Worm (Caenorhabditis elegans) whole organism, L1 larva: ENCODE results near the gene cpz-2.

Source experiments
- C04F5.9 ChIP-seq: sonication (generic microtip); optimal IDR thresholded peaks from 2 replicates; lab custom pipeline; 2016; ENCODE audit warnings: missing genetic modification characterization, missing compliant biosample characterization
- C16A3.4 ChIP-seq: fragments of 150-350 bp; optimal IDR thresholded peaks from 2 replicates; lab custom pipeline; 2014; ENCODE audit warnings: missing biosample characterization, missing genetic modification characterization
- aly-2 ChIP-seq: fragments of 150-350 bp; optimal IDR thresholded peaks from 2 replicates; lab custom pipeline; 2014; ENCODE audit warnings: missing biosample characterization, missing genetic modification characterization
- blmp-1 ChIP-seq: fragments of 150-350 bp; optimal IDR thresholded peaks from 2 replicates; lab custom pipeline; 2014; ENCODE audit warnings: missing biosample characterization, missing genetic modification characterization
- ceh-63 ChIP-seq: fragments of 200-800 bp; sonication (Bioruptor generic); optimal IDR thresholded peaks from 2 replicates; lab custom pipeline; 2018; ENCODE audit warnings: mild to moderate bottlenecking, missing genetic modification characterization, missing compliant biosample characterization
- ceh-82 ChIP-seq, 3 experiments: fragments of 150-350 bp in 1 of 3; sonication (generic microtip) in 2 of 3; optimal IDR thresholded peaks; 2 replicates each; lab custom pipeline; 2014 to 2017; ENCODE audit warnings: missing biosample characterization in 3 of 3, missing genetic modification characterization in 3 of 3
- dpl-1 ChIP-seq, 3 experiments: fragments of 150-350 bp in 2 of 3; sonication (generic microtip) in 1 of 3; optimal IDR thresholded peaks; 2 replicates each; lab custom pipeline; 2014 to 2017; ENCODE audit warnings: missing biosample characterization in 3 of 3, missing genetic modification characterization in 3 of 3, missing genetic modification reagents in 3 of 3
- efl-1 ChIP-seq, 4 experiments: fragments of 150-350 bp; optimal IDR thresholded peaks in 3 of 4; peaks in 1 of 4; 1 replicate in 1 of 4; 2 replicates in 3 of 4; lab custom pipeline; 2014; ENCODE audit warnings: missing biosample characterization in 2 of 4, missing genetic modification characterization in 2 of 4, missing genetic modification reagents in 2 of 4
- efl-3 ChIP-seq: fragments of 200-800 bp; sonication (Bioruptor generic); optimal IDR thresholded peaks from 2 replicates; lab custom pipeline; 2018; ENCODE audit warnings: mild to moderate bottlenecking, missing genetic modification characterization, missing compliant biosample characterization
- egl-27 ChIP-seq, 2 experiments: fragments of 150-350 bp in 1 of 2; sonication (generic microtip); optimal IDR thresholded peaks; 3 replicates each; lab custom pipeline; 2017 to 2018; ENCODE audit warnings: missing biosample characterization in 2 of 2, missing genetic modification characterization in 2 of 2, missing genetic modification reagents in 2 of 2
- elt-3 ChIP-seq, 6 experiments: fragments of 150-350 bp in 1 of 6; sonication (generic microtip); optimal IDR thresholded peaks; 2 replicates each; lab custom pipeline; 2017 to 2018; ENCODE audit warnings: missing biosample characterization in 6 of 6, missing genetic modification characterization in 6 of 6, inconsistent platforms in 1 of 6
- ets-5 ChIP-seq: fragments of 200-800 bp; sonication (Bioruptor generic); IDR thresholded peaks from 2 replicates; pipeline ENCODE4 v1.3.6; 2022; ENCODE audit warnings: missing genetic modification characterization, missing compliant biosample characterization
- fkh-4 ChIP-seq: sonication (generic microtip); optimal IDR thresholded peaks from 2 replicates; lab custom pipeline; 2016; ENCODE audit warnings: missing compliant biosample characterization, missing genetic modification characterization, borderline replicate concordance
- fos-1 ChIP-seq: fragments of 150-350 bp; optimal IDR thresholded peaks from 2 replicates; lab custom pipeline; 2014; ENCODE audit warnings: missing biosample characterization, missing genetic modification characterization
- grh-1 ChIP-seq: fragments of 200-800 bp; sonication (Bioruptor generic); IDR thresholded peaks from 2 replicates; pipeline ENCODE4 v1.3.6; 2022; ENCODE audit warnings: missing genetic modification reagents, missing genetic modification characterization, missing compliant biosample characterization
- hpl-2 ChIP-seq: fragments of 150-350 bp; optimal IDR thresholded peaks from 2 replicates; lab custom pipeline; 2014; ENCODE audit warnings: missing biosample characterization, missing genetic modification reagents, missing genetic modification characterization
- irx-1 ChIP-seq: sonication (generic microtip); optimal IDR thresholded peaks from 2 replicates; lab custom pipeline; 2016; ENCODE audit warnings: missing genetic modification characterization, missing compliant biosample characterization
- jun-1 ChIP-seq: fragments of 150-350 bp; optimal IDR thresholded peaks from 2 replicates; lab custom pipeline; 2014; ENCODE audit warnings: missing biosample characterization, missing genetic modification reagents, missing genetic modification characterization
- lin-13 ChIP-seq: fragments of 150-350 bp; optimal IDR thresholded peaks from 2 replicates; lab custom pipeline; 2014; ENCODE audit warnings: missing biosample characterization, missing genetic modification reagents, missing genetic modification characterization
- lin-14 ChIP-seq: fragments of 200-800 bp; sonication (Bioruptor generic); optimal IDR thresholded peaks from 2 replicates; lab custom pipeline; 2018; ENCODE audit warnings: mild to moderate bottlenecking, missing genetic modification characterization, moderate library complexity, missing compliant biosample characterization
- lin-35 ChIP-seq, 2 experiments: fragments of 150-350 bp; optimal IDR thresholded peaks; 2 replicates each; lab custom pipeline; 2014; ENCODE audit warnings: missing biosample characterization in 2 of 2, missing genetic modification characterization in 2 of 2, missing genetic modification reagents in 2 of 2
- lir-3 ChIP-seq: sonication (generic microtip); optimal IDR thresholded peaks from 2 replicates; lab custom pipeline; 2016; ENCODE audit warnings: mild to moderate bottlenecking, missing genetic modification characterization, moderate library complexity, missing compliant biosample characterization; ENCODE audit not compliant: poor library complexity
- lsy-2 ChIP-seq, 2 experiments: fragments of 150-350 bp; optimal IDR thresholded peaks; 2 replicates each; lab custom pipeline; 2014; ENCODE audit warnings: missing biosample characterization in 2 of 2, missing genetic modification characterization in 2 of 2
- mdl-1 ChIP-seq, 2 experiments: fragments of 150-350 bp; optimal IDR thresholded peaks; 2 replicates each; lab custom pipeline; 2014 to 2017; ENCODE audit warnings: missing biosample characterization in 2 of 2, missing genetic modification characterization in 2 of 2, inconsistent platforms in 1 of 2
- mef-2 ChIP-seq: fragments of 150-350 bp; optimal IDR thresholded peaks from 2 replicates; lab custom pipeline; 2014; ENCODE audit warnings: missing biosample characterization, missing genetic modification characterization
- mep-1 ChIP-seq: fragments of 150-350 bp; optimal IDR thresholded peaks from 2 replicates; lab custom pipeline; 2014; ENCODE audit warnings: missing biosample characterization, missing genetic modification characterization
- nhr-11 ChIP-seq: fragments of 150-350 bp; optimal IDR thresholded peaks from 2 replicates; lab custom pipeline; 2014; ENCODE audit warnings: missing biosample characterization, missing genetic modification characterization
- nhr-19 ChIP-seq: fragments of 200-800 bp; sonication (Bioruptor generic); conservative IDR thresholded peaks from 2 replicates; pipeline ENCODE4 v1.3.6; 2022; ENCODE audit warnings: missing genetic modification characterization, missing compliant biosample characterization
- nhr-20 ChIP-seq: sonication (generic microtip); optimal IDR thresholded peaks from 2 replicates; lab custom pipeline; 2016; ENCODE audit warnings: mild to moderate bottlenecking, missing genetic modification characterization, missing compliant biosample characterization
- nhr-237 ChIP-seq: fragments of 150-350 bp; optimal IDR thresholded peaks from 2 replicates; lab custom pipeline; 2014; ENCODE audit warnings: missing biosample characterization, missing genetic modification characterization
- nhr-47 ChIP-seq: sonication (generic microtip); optimal IDR thresholded peaks from 2 replicates; lab custom pipeline; 2016; ENCODE audit warnings: mild to moderate bottlenecking, missing genetic modification characterization, moderate library complexity, missing compliant biosample characterization
- nhr-71 ChIP-seq: sonication (generic microtip); optimal IDR thresholded peaks from 2 replicates; lab custom pipeline; 2016; ENCODE audit warnings: mild to moderate bottlenecking, missing genetic modification characterization, moderate library complexity, missing compliant biosample characterization
- nhr-77 ChIP-seq: fragments of 150-350 bp; optimal IDR thresholded peaks from 2 replicates; lab custom pipeline; 2014; ENCODE audit warnings: missing biosample characterization, missing genetic modification characterization
- nhr-85 ChIP-seq: sonication (generic microtip); peaks from one replicate; lab custom pipeline; 2016; ENCODE audit warnings: missing genetic modification characterization, inconsistent platforms, missing compliant biosample characterization
- nhr-90 ChIP-seq: sonication (generic microtip); optimal IDR thresholded peaks from 2 replicates; lab custom pipeline; 2016; ENCODE audit warnings: mild to moderate bottlenecking, missing genetic modification characterization, missing compliant biosample characterization; ENCODE audit not compliant: poor library complexity
- pag-3 ChIP-seq: sonication (generic microtip); optimal IDR thresholded peaks from 2 replicates; lab custom pipeline; 2017; ENCODE audit warnings: missing genetic modification characterization, mild to moderate bottlenecking, missing compliant biosample characterization, antibody characterized with exemption, borderline replicate concordance; ENCODE audit not compliant: insufficient read depth
- pax-3 ChIP-seq: fragments of 200-800 bp; sonication (Bioruptor generic); optimal IDR thresholded peaks from 2 replicates; lab custom pipeline; 2018; ENCODE audit warnings: mild to moderate bottlenecking, missing genetic modification characterization, moderate library complexity, missing compliant biosample characterization
- rnt-1 ChIP-seq: sonication (generic microtip); optimal IDR thresholded peaks from 2 replicates; lab custom pipeline; 2016; ENCODE audit warnings: mild to moderate bottlenecking, missing genetic modification characterization, moderate library complexity, missing compliant biosample characterization
- skn-1 ChIP-seq: fragments of 150-350 bp; optimal IDR thresholded peaks from 2 replicates; lab custom pipeline; 2014; ENCODE audit warnings: missing biosample characterization, missing genetic modification characterization
- snu-23 ChIP-seq: sonication (generic microtip); optimal IDR thresholded peaks from 2 replicates; lab custom pipeline; 2016; ENCODE audit warnings: missing genetic modification characterization, missing compliant biosample characterization
- swsn-7 ChIP-seq: sonication (generic microtip); optimal IDR thresholded peaks from 2 replicates; lab custom pipeline; 2016; ENCODE audit warnings: missing genetic modification characterization, missing compliant biosample characterization
- tbx-2 ChIP-seq: sonication (generic microtip); optimal IDR thresholded peaks from 2 replicates; lab custom pipeline; 2016; ENCODE audit warnings: missing genetic modification characterization, missing compliant biosample characterization
- tlp-1 ChIP-seq: fragments of 150-350 bp; optimal IDR thresholded peaks from 2 replicates; lab custom pipeline; 2014; ENCODE audit warnings: missing biosample characterization, missing genetic modification characterization
- unc-130 ChIP-seq: fragments of 150-350 bp; optimal IDR thresholded peaks from 2 replicates; lab custom pipeline; 2017; ENCODE audit warnings: missing biosample characterization, missing genetic modification characterization, inconsistent platforms
- vab-15 ChIP-seq: sonication (generic microtip); optimal IDR thresholded peaks from 2 replicates; lab custom pipeline; 2017; ENCODE audit warnings: missing genotype, mild to moderate bottlenecking, missing genetic modification characterization, missing compliant biosample characterization
- xbp-1 ChIP-seq: sonication (generic microtip); optimal IDR thresholded peaks from 2 replicates; lab custom pipeline; 2016; ENCODE audit warnings: missing genetic modification characterization, missing compliant biosample characterization
- zip-4 ChIP-seq: fragments of 200-800 bp; sonication (Bioruptor generic); optimal IDR thresholded peaks from 2 replicates; lab custom pipeline; 2018; ENCODE audit warnings: mild to moderate bottlenecking, missing genetic modification characterization, moderate library complexity, missing compliant biosample characterization
- ztf-11 ChIP-seq, 2 experiments: sonication (generic microtip); optimal IDR thresholded peaks; 2 replicates each; lab custom pipeline; 2016 to 2017; ENCODE audit warnings: missing genetic modification characterization in 2 of 2, missing biosample characterization in 1 of 2, missing compliant biosample characterization in 1 of 2
- ztf-4 ChIP-seq: fragments of 150-350 bp; optimal IDR thresholded peaks from 2 replicates; lab custom pipeline; 2014; ENCODE audit warnings: missing biosample characterization, missing genetic modification characterization

Gene cpz-2

DNA sequence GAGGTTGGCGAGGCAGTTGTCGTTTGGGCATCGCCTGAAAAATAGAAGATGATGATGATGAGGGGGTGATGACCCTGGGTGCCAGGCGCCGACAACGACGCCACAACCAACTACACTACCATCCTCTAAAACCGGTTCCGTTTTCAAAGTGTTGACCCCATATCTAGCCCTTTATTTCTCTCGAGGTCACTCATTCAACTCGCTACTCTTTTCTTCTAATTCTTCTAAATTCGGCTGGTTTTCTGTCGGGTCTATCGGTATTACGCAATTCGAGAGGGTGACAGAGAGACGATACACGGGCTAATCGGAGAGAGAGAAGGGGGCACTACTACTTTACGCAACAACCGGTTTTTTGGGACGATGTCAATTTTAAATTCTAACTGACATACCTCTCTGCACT, 9.7 kb upstream of the cpz-2 start:
- TF ChIP-seq nhr-237 (tag; lab: Kevin White, UChicago) (peak; percentile 59), aly-2 (tag; lab: Kevin White, UChicago) (no peak), lin-14 (GFP tag; lab: Kevin White, UChicago) (peak; percentile 96), jun-1 (peak; percentile 31), nhr-20 (tag; lab: Kevin White, UChicago) (peak; percentile 92), lsy-2 (tag; optimal IDR thresholded peaks at IDR 0.05; lab: Kevin White, UChicago) (peak; percentile 63 to 75), C04F5.9 (peak; percentile 2), lir-3 (peak; percentile 26), efl-3 (GFP tag; lab: Kevin White, UChicago) (peak; percentile 13), mef-2 (tag; lab: Kevin White, UChicago) (no peak), pag-3 (tag; lab: Kevin White, UChicago) (no peak), zip-4 (GFP tag; lab: Kevin White, UChicago) (peak; percentile 44), unc-130 (peak; percentile 59), tbx-2 (tag; lab: Kevin White, UChicago) (peak; percentile 55), nhr-90 (tag; lab: Kevin White, UChicago) (peak; percentile 84), ceh-63 (GFP tag; lab: Kevin White, UChicago) (no peak), rnt-1 (tag; lab: Kevin White, UChicago) (peak; percentile 38), C16A3.4 (tag; lab: Kevin White, UChicago) (peak; percentile 62), pax-3 (tag; lab: Kevin White, UChicago) (no peak), ztf-4 (tag; lab: Kevin White, UChicago) (peak; percentile 57), fos-1 (peak; percentile 66), mep-1 (tag; lab: Kevin White, UChicago) (peak; percentile 81), grh-1 (GFP tag; lab: Robert Waterston, UW) (peak; percentile 100), vab-15 (tag; lab: Kevin White, UChicago) (no peak), nhr-19 (GFP tag; lab: Robert Waterston, UW) (peak; percentile 63), dpl-1 (GFP tag; optimal IDR thresholded peaks at IDR 0.05; lab: Kevin White, UChicago) (peak in 2 of 3 experiments; percentile 23 to 63), skn-1 (tag; lab: Kevin White, UChicago) (peak; percentile 5), blmp-1 (peak; percentile 95), lin-35 (GFP tag; optimal IDR thresholded peaks at IDR 0.05; lab: Kevin White, UChicago) (peak; percentile 21 to 69), egl-27 (tag; optimal IDR thresholded peaks at IDR 0.05; lab: Kevin White, UChicago) (peak; percentile 19 to 38), snu-23 (GFP tag; lab: Kevin White, UChicago) (peak; percentile 92), nhr-71 (tag; lab: Kevin White, UChicago) (peak; percentile 86), xbp-1 (tag; lab: Kevin White, UChicago) (peak; percentile 22), swsn-7 (tag; lab: Kevin White, UChicago) (peak; percentile 63), irx-1 (tag; lab: Kevin White, UChicago) (peak; percentile 62), ceh-82 (tag; optimal IDR thresholded peaks at IDR 0.05; lab: Kevin White, UChicago) (peak in 2 of 3 experiments; percentile 24 to 26), nhr-85 (tag; lab: Kevin White, UChicago) (peak; percentile 100), tlp-1 (no peak), fkh-4 (tag; lab: Kevin White, UChicago) (no peak), nhr-77 (peak; percentile 42), efl-1 (optimal IDR thresholded peaks at IDR 0.05; lab: Kevin White, UChicago) (peak; percentile 14 to 44), efl-1 (GFP tag; optimal IDR thresholded peaks at IDR 0.05 in 1 of 2; lab: Kevin White, UChicago) (peak in 1 of 2 experiments; percentile 94), hpl-2 (peak; percentile 10), mdl-1 (tag; optimal IDR thresholded peaks at IDR 0.05; lab: Kevin White, UChicago) (peak in 1 of 2 experiments; percentile 68), ztf-11 (tag; optimal IDR thresholded peaks at IDR 0.05; lab: Kevin White, UChicago) (no peak), ets-5 (no peak), nhr-11 (tag; lab: Kevin White, UChicago) (no peak), nhr-47 (tag; lab: Kevin White, UChicago) (peak; percentile 60), lin-13 (GFP tag; lab: Kevin White, UChicago) (peak; percentile 54), elt-3 (tag; optimal IDR thresholded peaks at IDR 0.05; lab: Kevin White, UChicago) (peak in 5 of 6 experiments; percentile 59 to 96 (median 93))
